Worm (Caenorhabditis elegans): ENCODE results near the gene srbc-10.

- no peak for TF ChIP-seq elt-3 (tag; optimal IDR thresholded peaks at IDR 0.05)
- no peak for TF ChIP-seq snpc-4 (tag; optimal IDR thresholded peaks at IDR 0.05)
- TF ChIP-seq nhr-28 (tag; optimal IDR thresholded peaks at IDR 0.05), result no peak
- no peak for TF ChIP-seq zip-8 (tag; optimal IDR thresholded peaks at IDR 0.05)
- TF ChIP-seq mep-1 (tag; optimal IDR thresholded peaks at IDR 0.05), result no peak
- no peak for TF ChIP-seq lsy-2 (tag; optimal IDR thresholded peaks at IDR 0.05)
- no peak for TF ChIP-seq blmp-1 (tag; optimal IDR thresholded peaks at IDR 0.05)
- no peak for TF ChIP-seq unc-62 (GFP tag; optimal IDR thresholded peaks at IDR 0.05)
- no peak for TF ChIP-seq hlh-1 (tag; optimal IDR thresholded peaks at IDR 0.05)
Observed at ce11 chrV:7532947-7533346, 40.1 kb upstream of the srbc-10 start, which contains the start of gene C54F6.3.
